Fruit fly (Drosophila melanogaster): ENCODE data around the gene PTPMT1.
A peak's percentile ranks its signal among the peaks of the same experiment; 100 is the strongest.

PTPMT1 gene

DNA sequence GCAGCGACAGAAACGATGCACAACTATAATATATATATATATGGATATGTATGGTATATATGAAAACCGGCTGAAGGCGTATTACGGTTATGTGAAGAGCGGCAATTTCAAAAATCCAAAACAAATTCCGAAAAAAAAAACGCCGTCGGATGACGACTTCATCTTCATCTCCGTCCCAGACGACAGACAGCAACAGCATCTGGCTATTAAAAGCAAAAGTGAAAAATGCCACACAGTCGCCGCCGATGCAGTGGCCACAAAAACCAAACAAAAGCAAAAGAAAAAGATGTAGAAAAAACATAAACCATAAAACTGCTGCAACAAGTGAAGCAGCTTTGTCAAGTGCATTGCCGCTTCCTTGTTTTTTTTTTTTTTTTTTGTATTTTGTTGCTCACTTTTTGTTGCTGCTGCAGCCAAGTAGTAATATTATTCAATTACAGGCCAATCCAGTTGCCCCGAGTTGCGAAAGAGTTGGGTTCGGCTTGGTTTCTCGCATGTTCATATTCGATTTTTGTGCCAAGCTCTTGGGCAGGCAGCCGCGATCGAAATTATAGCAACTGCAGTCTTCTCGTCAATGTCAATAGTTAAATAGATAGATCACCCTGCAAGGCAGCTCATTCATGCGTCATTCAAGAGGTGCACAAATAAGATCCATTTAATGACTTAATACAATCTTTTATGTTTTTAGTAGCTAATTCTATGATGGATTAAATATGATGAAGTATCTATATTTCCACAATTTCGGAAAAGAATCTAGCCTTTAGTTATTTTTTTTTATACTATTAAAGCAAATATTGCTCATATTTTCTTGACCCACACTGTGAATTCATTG, 23.4 kb upstream of the PTPMT1 start (continued):
- no peak for TF ChIP-seq HLH4C (GFP tag; IDR thresholded peaks at IDR 0.05; ENCODE audit: partially characterized antibody)
- no peak for TF ChIP-seq Lpt (GFP tag; optimal IDR thresholded peaks at IDR 0.05)
- TF ChIP-seq CG10366 (GFP tag; IDR thresholded peaks at IDR 0.05) = no peak
- TF ChIP-seq Hsf (GFP tag; optimal IDR thresholded peaks at IDR 0.05) = peak; percentile 24
- TF ChIP-seq Drgx (GFP tag; IDR thresholded peaks at IDR 0.05) = peak; percentile 67
- peak in 1 of 2 experiments; percentile 81 for TF ChIP-seq eve (GFP tag; optimal IDR thresholded peaks at IDR 0.05)
- TF ChIP-seq psq (GFP tag; optimal IDR thresholded peaks at IDR 0.05) = no peak
- TF ChIP-seq CG10209 (GFP tag; optimal IDR thresholded peaks at IDR 0.05) = no peak
- no peak for TF ChIP-seq kay (GFP tag; optimal IDR thresholded peaks at IDR 0.05)
- no peak for TF ChIP-seq Mad (GFP tag; optimal IDR thresholded peaks at IDR 0.05)
- no peak for TF ChIP-seq Ets97D (GFP tag; optimal IDR thresholded peaks at IDR 0.05)
- no peak for TF ChIP-seq gsb-n (tag; optimal IDR thresholded peaks at IDR 0.05)
- TF ChIP-seq BtbVII (GFP tag; optimal IDR thresholded peaks at IDR 0.05) = no peak
- TF ChIP-seq CG4360 (GFP tag; IDR thresholded peaks at IDR 0.05) = no peak
- 0 out of 2 replicates have a peak, but pooled peaks have one; percentile 35 for TF ChIP-seq CG5953 (GFP tag; IDR thresholded peaks at IDR 0.05)
- TF ChIP-seq sens-2 (GFP tag; IDR thresholded peaks at IDR 0.05) = no peak
- no peak for TF ChIP-seq D (optimal IDR thresholded peaks at IDR 0.05)
- TF ChIP-seq D (GFP tag; optimal IDR thresholded peaks at IDR 0.05) = no peak
- TF ChIP-seq CG12659 (GFP tag; optimal IDR thresholded peaks at IDR 0.05) = no peak
- no peak for TF ChIP-seq al (GFP tag; IDR thresholded peaks at IDR 0.05)
- no peak for TF ChIP-seq ac (GFP tag; optimal IDR thresholded peaks at IDR 0.05)
- TF ChIP-seq CG12155 (GFP tag; optimal IDR thresholded peaks at IDR 0.05) = no peak
- TF ChIP-seq Ptx1 (GFP tag; IDR thresholded peaks at IDR 0.05) = no peak
- peak; percentile 23; the same call in 1 of the 2 replicates for TF ChIP-seq CG6689 (GFP tag; IDR thresholded peaks at IDR 0.05)
- no peak for TF ChIP-seq CG6654 (GFP tag; optimal IDR thresholded peaks at IDR 0.05)
- no peak for TF ChIP-seq shn (GFP tag; optimal IDR thresholded peaks at IDR 0.05)
- no peak for TF ChIP-seq CG10959 (GFP tag; IDR thresholded peaks at IDR 0.05)
- no peak for TF ChIP-seq CG1024 (GFP tag; IDR thresholded peaks at IDR 0.05)
- no peak for TF ChIP-seq CG7372 (GFP tag; IDR thresholded peaks at IDR 0.05)
- TF ChIP-seq Atf-2 (GFP tag; optimal IDR thresholded peaks at IDR 0.05) = no peak
- no peak for TF ChIP-seq ftz-f1 (GFP tag; optimal IDR thresholded peaks at IDR 0.05)
- TF ChIP-seq CG15601 (tag; optimal IDR thresholded peaks at IDR 0.05) = no peak
- TF ChIP-seq CG32532 (GFP tag; IDR thresholded peaks at IDR 0.05) = no peak
- peak; percentile 1 for TF ChIP-seq CG7556 (GFP tag; optimal IDR thresholded peaks at IDR 0.05)
- TF ChIP-seq CG32772 (GFP tag; IDR thresholded peaks at IDR 0.05) = no peak
- no peak for TF ChIP-seq onecut (GFP tag; IDR thresholded peaks at IDR 0.05)
- no peak for TF ChIP-seq CG17568 (GFP tag; optimal IDR thresholded peaks at IDR 0.05)
- 0 out of 4 replicates have a peak, but pooled peaks have one; percentile 54 for TF ChIP-seq chinmo (GFP tag; IDR thresholded peaks at IDR 0.05; ENCODE audit: partially characterized antibody)
- TF ChIP-seq ato (GFP tag; IDR thresholded peaks at IDR 0.05; ENCODE audit: partially characterized antibody) = no peak
- TF ChIP-seq Lim3 (GFP tag; IDR thresholded peaks at IDR 0.05) = no peak
- TF ChIP-seq Bgb (GFP tag; IDR thresholded peaks at IDR 0.05; ENCODE audit: partially characterized antibody) = no peak
- TF ChIP-seq CG2199 (GFP tag; IDR thresholded peaks at IDR 0.05) = 0 out of 3 replicates have a peak, but pooled peaks have one; percentile 63
- no peak for TF ChIP-seq CG18764 (GFP tag; optimal IDR thresholded peaks at IDR 0.05)
- no peak for TF ChIP-seq wek (GFP tag; optimal IDR thresholded peaks at IDR 0.05)
- TF ChIP-seq pho (GFP tag; optimal IDR thresholded peaks at IDR 0.05) = no peak
- TF ChIP-seq CG13296 (GFP tag; optimal IDR thresholded peaks at IDR 0.05) = no peak
- TF ChIP-seq CG4404 (GFP tag; IDR thresholded peaks at IDR 0.05) = no peak
- TF ChIP-seq Dfd (GFP tag; optimal IDR thresholded peaks at IDR 0.05) = no peak
- no peak for TF ChIP-seq dm (GFP tag; optimal IDR thresholded peaks at IDR 0.05)
- TF ChIP-seq CG11398 (GFP tag; optimal IDR thresholded peaks at IDR 0.05) = no peak
- peak; percentile 41 for TF ChIP-seq phol (tag; optimal IDR thresholded peaks at IDR 0.05)
